Worm (Caenorhabditis elegans): Measurements from ENCODE around the gene fbxb-41.

- TF ChIP-seq ccch-3 (GFP tag; optimal IDR thresholded peaks at IDR 0.05), result no peak
- TF ChIP-seq B0261.1 (tag; optimal IDR thresholded peaks at IDR 0.05), result peak; percentile 11
- no peak for TF ChIP-seq egl-44 (GFP tag; IDR thresholded peaks at IDR 0.05)
- no peak for TF ChIP-seq Y53G8AR.9 (GFP tag; conservative IDR thresholded peaks at IDR 0.05)
- no peak for TF ChIP-seq mel-28 (tag; optimal IDR thresholded peaks at IDR 0.05; ENCODE audit: borderline replicate concordance)
- TF ChIP-seq pha-4 (tag; optimal IDR thresholded peaks at IDR 0.05), result no peak
- TF ChIP-seq hmg-20 (GFP tag; IDR thresholded peaks at IDR 0.05), result no peak
- TF ChIP-seq K12H6.12 (tag; optimal IDR thresholded peaks at IDR 0.05), result no peak
These were observed 43.4 kb upstream of the fbxb-41 start for ce11 chrII:1085546-1085945.

Data from whole organism, young adult.